Worm (Caenorhabditis elegans) whole organism, L4 larva: ENCODE results near the gene nhr-105.
A peak's percentile ranks its signal among the peaks of the same experiment; 100 is the strongest.

ENCODE experiments used
- D1046.2 ChIP-seq: fragments of 200-800 bp; sonication (Bioruptor generic); IDR thresholded peaks from 2 replicates; pipeline ENCODE4 v1.3.6; 2022; ENCODE audit warnings: missing genetic modification characterization, missing compliant biosample characterization
- F10B5.3 ChIP-seq: sonication (generic microtip); optimal IDR thresholded peaks from 2 replicates; lab custom pipeline; 2016; ENCODE audit warnings: mild to moderate bottlenecking, missing genetic modification characterization, missing compliant biosample characterization
- F26F4.8 ChIP-seq: fragments of 200-800 bp; sonication (Bioruptor generic); conservative IDR thresholded peaks from 2 replicates; pipeline ENCODE4 v1.3.6; 2022; ENCODE audit warnings: missing genetic modification characterization, missing compliant biosample characterization
- F37D6.2 ChIP-seq: sonication (generic microtip); optimal IDR thresholded peaks from 2 replicates; lab custom pipeline; 2016; ENCODE audit warnings: mild to moderate bottlenecking, missing genetic modification characterization, missing compliant biosample characterization
- F49E8.2 ChIP-seq: sonication (generic microtip); optimal IDR thresholded peaks from 2 replicates; lab custom pipeline; 2016; ENCODE audit warnings: missing compliant biosample characterization, mild to moderate bottlenecking, missing genetic modification characterization, borderline replicate concordance
- T20F7.1 ChIP-seq: fragments of 200-800 bp; sonication (Bioruptor generic); optimal IDR thresholded peaks from 2 replicates; lab custom pipeline; 2018; ENCODE audit warnings: mild to moderate bottlenecking, missing genetic modification characterization, missing compliant biosample characterization
- T26A8.4 ChIP-seq: fragments of 200-800 bp; sonication (Bioruptor generic); IDR thresholded peaks from 2 replicates; pipeline ENCODE4 v1.3.6; 2022; ENCODE audit warnings: missing genetic modification characterization, missing compliant biosample characterization
- Y48G9A.11 ChIP-seq: fragments of 200-800 bp; sonication (Bioruptor generic); IDR thresholded peaks from 2 replicates; pipeline ENCODE4 v1.3.6; 2022; ENCODE audit warnings: missing genetic modification reagents, missing genetic modification characterization, missing compliant biosample characterization
- Y5F2A.4 ChIP-seq: fragments of 200-800 bp; sonication (Bioruptor generic); optimal IDR thresholded peaks from 2 replicates; lab custom pipeline; 2018; ENCODE audit warnings: mild to moderate bottlenecking, missing genetic modification characterization, missing compliant biosample characterization
- ZK337.2 ChIP-seq: fragments of 200-800 bp; sonication (Bioruptor generic); IDR thresholded peaks from 2 replicates; pipeline ENCODE4 v1.3.6; 2022; ENCODE audit warnings: missing genetic modification reagents, missing genetic modification characterization, missing compliant biosample characterization
- aly-2 ChIP-seq: sonication (generic microtip); optimal IDR thresholded peaks from 2 replicates; lab custom pipeline; 2018; ENCODE audit warnings: missing biosample characterization, missing genetic modification characterization
- ceh-28 ChIP-seq: fragments of 150-350 bp; optimal IDR thresholded peaks from 2 replicates; lab custom pipeline; 2014; ENCODE audit warnings: missing biosample characterization, missing genetic modification reagents, missing genetic modification characterization
- ceh-32 ChIP-seq: sonication (generic microtip); optimal IDR thresholded peaks from 2 replicates; lab custom pipeline; 2016; ENCODE audit warnings: mild to moderate bottlenecking, missing genetic modification characterization, missing compliant biosample characterization; ENCODE audit not compliant: poor library complexity
- ceh-44 ChIP-seq: fragments of 200-800 bp; sonication (Bioruptor generic); IDR thresholded peaks from 2 replicates; pipeline ENCODE4 v1.3.6; 2022; ENCODE audit warnings: missing genetic modification reagents, missing genetic modification characterization, missing compliant biosample characterization
- ceh-62 ChIP-seq: sonication (generic microtip); optimal IDR thresholded peaks from 2 replicates; lab custom pipeline; 2017; ENCODE audit warnings: missing biosample characterization, missing genetic modification characterization
- ceh-82 ChIP-seq: sonication (generic microtip); optimal IDR thresholded peaks from 2 replicates; lab custom pipeline; 2017; ENCODE audit warnings: missing biosample characterization, missing genetic modification characterization
- ces-1 ChIP-seq: fragments of 150-350 bp; sonication (generic microtip); optimal IDR thresholded peaks from 4 replicates; lab custom pipeline; 2014; ENCODE audit warnings: missing biosample characterization, missing genetic modification reagents, missing genetic modification characterization
- daf-19 ChIP-seq: fragments of 200-800 bp; sonication (Bioruptor generic); conservative IDR thresholded peaks from 2 replicates; pipeline ENCODE4 v1.3.6; 2022; ENCODE audit warnings: missing genetic modification characterization, missing compliant biosample characterization
- dmd-6 ChIP-seq: fragments of 200-800 bp; sonication (Bioruptor generic); IDR thresholded peaks from 2 replicates; pipeline ENCODE4 v1.3.6; 2022; ENCODE audit warnings: missing genetic modification reagents, missing genetic modification characterization, missing compliant biosample characterization
- dmd-9 ChIP-seq: fragments of 200-800 bp; sonication (Bioruptor generic); IDR thresholded peaks from 2 replicates; pipeline ENCODE4 v1.3.6; 2022; ENCODE audit warnings: missing genetic modification reagents, missing genetic modification characterization, missing compliant biosample characterization
- dpl-1 ChIP-seq: fragments of 150-350 bp; optimal IDR thresholded peaks from 2 replicates; lab custom pipeline; 2014; ENCODE audit warnings: missing biosample characterization, missing genetic modification reagents, missing genetic modification characterization
- dve-1 ChIP-seq: sonication (generic microtip); optimal IDR thresholded peaks from 2 replicates; lab custom pipeline; 2017; ENCODE audit warnings: antibody characterized with exemption, mild to moderate bottlenecking, missing genetic modification characterization, missing compliant biosample characterization; ENCODE audit not compliant: insufficient read depth
- fkh-10 ChIP-seq: fragments of 150-350 bp; optimal IDR thresholded peaks from 2 replicates; lab custom pipeline; 2014; ENCODE audit warnings: missing biosample characterization, missing genetic modification reagents, missing genetic modification characterization
- hlh-11 ChIP-seq: fragments of 200-800 bp; sonication (Bioruptor generic); optimal IDR thresholded peaks from 2 replicates; lab custom pipeline; 2018; ENCODE audit warnings: mild to moderate bottlenecking, missing genetic modification characterization, missing compliant biosample characterization
- hmg-1.1 ChIP-seq: fragments of 200-800 bp; sonication (Bioruptor generic); IDR thresholded peaks from 2 replicates; pipeline ENCODE4 v1.3.6; 2022; ENCODE audit warnings: missing genetic modification reagents, missing genetic modification characterization, missing compliant biosample characterization
- lim-7 ChIP-seq: fragments of 200-800 bp; sonication (Bioruptor generic); IDR thresholded peaks from 2 replicates; pipeline ENCODE4 v1.3.6; 2022; ENCODE audit warnings: missing genetic modification characterization, missing compliant biosample characterization
- lin-13 ChIP-seq: fragments of 150-350 bp; optimal IDR thresholded peaks from 2 replicates; lab custom pipeline; 2014; ENCODE audit warnings: missing biosample characterization, missing genetic modification reagents, missing genetic modification characterization
- lin-15B ChIP-seq: fragments of 150-350 bp; sonication (generic microtip); optimal IDR thresholded peaks from 3 replicates; lab custom pipeline; 2014; ENCODE audit warnings: missing biosample characterization, missing genetic modification characterization
- lir-3 ChIP-seq: sonication (generic microtip); optimal IDR thresholded peaks from 2 replicates; lab custom pipeline; 2016; ENCODE audit warnings: mild to moderate bottlenecking, missing genetic modification characterization, missing compliant biosample characterization
- lsy-2 ChIP-seq, 2 experiments: fragments of 150-350 bp in 1 of 2; sonication (generic microtip) in 1 of 2; optimal IDR thresholded peaks; 2 replicates each; lab custom pipeline; 2014 to 2017; ENCODE audit warnings: missing biosample characterization in 2 of 2, missing genetic modification characterization in 2 of 2
- madf-5 ChIP-seq, 2 experiments: fragments of 200-800 bp; sonication (Bioruptor generic); IDR thresholded peaks; 2 replicates each; pipeline ENCODE4 v1.3.6; 2022; ENCODE audit warnings: missing compliant biosample characterization in 2 of 2, missing genetic modification characterization in 2 of 2
- mdl-1 ChIP-seq, 2 experiments: fragments of 150-350 bp in 1 of 2; sonication (generic microtip) in 1 of 2; optimal IDR thresholded peaks; 2 replicates each; lab custom pipeline; 2014 to 2017; ENCODE audit warnings: missing biosample characterization in 2 of 2, missing genetic modification characterization in 2 of 2
- mes-2 ChIP-seq: sonication (generic microtip); optimal IDR thresholded peaks from 2 replicates; lab custom pipeline; 2016; ENCODE audit warnings: missing genotype, mild to moderate bottlenecking, missing genetic modification characterization, missing compliant biosample characterization; ENCODE audit not compliant: poor library complexity, severe bottlenecking
- nhr-102 ChIP-seq: sonication (generic microtip); optimal IDR thresholded peaks from 2 replicates; lab custom pipeline; 2016; ENCODE audit warnings: mild to moderate bottlenecking, missing genetic modification characterization, moderate library complexity, missing compliant biosample characterization
- nhr-6 ChIP-seq: fragments of 150-350 bp; optimal IDR thresholded peaks from 2 replicates; lab custom pipeline; 2014; ENCODE audit warnings: missing biosample characterization, missing genetic modification characterization
- nhr-76 ChIP-seq: fragments of 150-350 bp; optimal IDR thresholded peaks from 2 replicates; lab custom pipeline; 2014; ENCODE audit warnings: missing biosample characterization, missing genetic modification characterization
- nhr-77 ChIP-seq: fragments of 150-350 bp; optimal IDR thresholded peaks from 2 replicates; lab custom pipeline; 2014; ENCODE audit warnings: missing biosample characterization, missing genetic modification characterization
- pha-4 ChIP-seq, 2 experiments: fragments of 150-350 bp in 1 of 2; fragments of 200-800 bp in 1 of 2; sonication (Bioruptor generic) in 1 of 2; IDR thresholded peaks in 1 of 2; optimal IDR thresholded peaks in 1 of 2; 2 replicates each; pipeline versions ENCODE4 v1.3.6 to Lab custom; 2014 to 2022; ENCODE audit warnings: missing genetic modification characterization in 2 of 2, missing genetic modification reagents in 2 of 2, missing biosample characterization in 1 of 2, missing compliant biosample characterization in 1 of 2
- php-3 ChIP-seq: fragments of 200-800 bp; sonication (Bioruptor generic); IDR thresholded peaks from 2 replicates; pipeline ENCODE4 v1.3.6; 2022; ENCODE audit warnings: missing genetic modification reagents, missing genetic modification characterization, missing compliant biosample characterization
- set-16 ChIP-seq: fragments of 200-800 bp; sonication (Bioruptor generic); IDR thresholded peaks from 2 replicates; pipeline ENCODE4 v1.3.6; 2022; ENCODE audit warnings: missing genetic modification reagents, missing genetic modification characterization, missing compliant biosample characterization
- snpc-1.2 ChIP-seq: fragments of 200-800 bp; sonication (Bioruptor generic); IDR thresholded peaks from 2 replicates; pipeline ENCODE4 v1.3.6; 2022; ENCODE audit warnings: missing genetic modification reagents, missing genetic modification characterization, missing compliant biosample characterization
- spr-1 ChIP-seq: sonication (generic microtip); optimal IDR thresholded peaks from 2 replicates; lab custom pipeline; 2016; ENCODE audit warnings: mild to moderate bottlenecking, missing genetic modification characterization, missing compliant biosample characterization
- spr-3 ChIP-seq: fragments of 200-800 bp; sonication (Bioruptor generic); optimal IDR thresholded peaks from 2 replicates; lab custom pipeline; 2018; ENCODE audit warnings: mild to moderate bottlenecking, missing genetic modification characterization, missing compliant biosample characterization
- unc-130 ChIP-seq: sonication (generic microtip); optimal IDR thresholded peaks from 2 replicates; lab custom pipeline; 2016; ENCODE audit warnings: missing genetic modification reagents, missing genetic modification characterization, missing compliant biosample characterization
- vab-7 ChIP-seq: fragments of 200-800 bp; sonication (Bioruptor generic); IDR thresholded peaks from 2 replicates; pipeline ENCODE4 v1.3.6; 2022; ENCODE audit warnings: missing genetic modification reagents, missing genetic modification characterization, missing compliant biosample characterization
- zag-1 ChIP-seq: fragments of 150-350 bp; optimal IDR thresholded peaks from 2 replicates; lab custom pipeline; 2014; ENCODE audit warnings: missing biosample characterization, missing genetic modification characterization
- zip-11 ChIP-seq: fragments of 200-800 bp; sonication (Bioruptor generic); IDR thresholded peaks from 2 replicates; pipeline ENCODE4 v1.3.6; 2022; ENCODE audit warnings: missing genetic modification characterization, missing compliant biosample characterization
- ztf-11 ChIP-seq: fragments of 150-350 bp; optimal IDR thresholded peaks from 2 replicates; lab custom pipeline; 2014; ENCODE audit warnings: missing biosample characterization, missing genetic modification characterization

The nhr-105 gene

DNA sequence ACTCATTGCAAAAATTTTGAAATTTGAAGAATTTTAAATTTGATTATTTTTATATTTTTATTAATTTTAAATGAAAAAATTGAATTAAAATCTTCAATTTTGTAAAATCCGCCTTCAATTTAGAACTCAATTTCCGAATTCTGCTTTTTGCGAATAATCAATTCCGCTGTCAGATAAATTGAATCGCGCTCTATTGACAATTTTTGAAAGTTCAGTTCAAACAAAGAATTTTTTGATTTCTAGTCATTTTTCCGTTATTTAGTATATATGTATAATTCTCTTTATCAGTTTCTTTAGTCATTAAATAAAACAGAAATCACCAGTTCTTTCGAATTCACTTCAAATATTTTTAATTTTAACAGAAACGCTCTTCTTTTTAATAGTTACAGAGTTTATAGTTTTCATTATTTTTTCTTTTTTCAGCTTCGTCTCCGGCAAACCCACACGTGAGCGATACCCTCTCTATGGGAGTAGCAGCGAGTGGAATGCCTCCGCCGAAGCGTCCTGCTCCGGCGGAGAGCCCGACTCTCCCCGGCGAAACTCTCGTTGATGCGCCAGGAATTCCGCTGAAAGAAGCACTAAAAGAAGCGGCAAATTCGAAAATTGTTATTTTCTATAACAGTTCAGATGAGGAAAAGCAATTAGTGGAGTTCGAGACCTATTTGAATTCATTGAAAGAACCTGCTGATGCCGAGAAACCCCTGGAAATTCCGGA lies 37.1 kb upstream of the nhr-105 start (continued):
- TF ChIP-seq zip-11 (GFP tag; lab: Robert Waterston, UW) (no peak), ceh-32 (tag; lab: Kevin White, UChicago) (no peak), zag-1 (tag; lab: Kevin White, UChicago) (no peak), hmg-1.1 (GFP tag; lab: Robert Waterston, UW) (no peak)

DNA sequence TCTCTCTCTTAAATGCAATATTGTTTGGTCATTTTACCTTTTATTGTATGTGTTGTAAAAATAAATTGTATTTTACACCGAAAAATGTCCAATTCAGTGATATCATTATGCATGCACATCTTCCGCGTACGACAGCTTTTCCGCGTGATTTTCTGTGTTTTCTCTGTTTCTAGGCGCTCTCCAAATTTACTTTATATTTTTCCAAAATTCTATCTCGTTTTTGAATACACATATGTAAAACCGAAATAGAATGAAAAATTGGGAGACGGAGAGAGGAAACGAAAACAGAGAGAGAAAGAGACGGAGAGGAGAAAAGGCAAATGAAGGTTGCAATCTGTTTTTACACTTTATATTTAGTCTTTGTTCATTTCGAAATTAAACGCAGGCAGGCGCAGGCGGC lies 33.5 kb upstream of the nhr-105 start:
- TF ChIP-seq T26A8.4 (GFP tag; lab: Robert Waterston, UW) (no peak), mdl-1 (tag; optimal IDR thresholded peaks at IDR 0.05; lab: Kevin White, UChicago) (peak in 1 of 2 experiments; percentile 60), pha-4 (GFP tag; IDR thresholded peaks at IDR 0.05; lab: Robert Waterston, UW) (no peak), pha-4 (tag; optimal IDR thresholded peaks at IDR 0.05; lab: Kevin White, UChicago) (no peak), set-16 (GFP tag; lab: Robert Waterston, UW) (no peak), Y48G9A.11 (GFP tag; lab: Robert Waterston, UW) (no peak), dmd-6 (GFP tag; lab: Robert Waterston, UW) (peak; percentile 21; the same call in 1 of the 2 replicates), lim-7 (GFP tag; lab: Robert Waterston, UW) (no peak), spr-3 (GFP tag; lab: Kevin White, UChicago) (no peak), ceh-62 (no peak), madf-5 (GFP tag; IDR thresholded peaks at IDR 0.05; lab: Robert Waterston, UW) (no peak), F49E8.2 (tag; lab: Kevin White, UChicago) (no peak), php-3 (GFP tag; lab: Robert Waterston, UW) (no peak), hmg-1.1 (GFP tag; lab: Robert Waterston, UW) (no peak), nhr-6 (tag; lab: Kevin White, UChicago) (no peak), unc-130 (no peak), dpl-1 (GFP tag; lab: Kevin White, UChicago) (peak; percentile 9), nhr-77 (tag; lab: Kevin White, UChicago) (peak; percentile 4), vab-7 (GFP tag; lab: Robert Waterston, UW) (no peak), ZK337.2 (no peak), nhr-102 (tag; lab: Kevin White, UChicago) (no peak), mes-2 (no peak), ztf-11 (tag; lab: Kevin White, UChicago) (no peak), daf-19 (GFP tag; lab: Robert Waterston, UW) (no peak), ceh-28 (tag; lab: Kevin White, UChicago) (no peak), ceh-82 (no peak), F26F4.8 (GFP tag; lab: Robert Waterston, UW) (no peak), lsy-2 (tag; optimal IDR thresholded peaks at IDR 0.05; lab: Kevin White, UChicago) (peak in 1 of 2 experiments; percentile 70), D1046.2 (GFP tag; lab: Robert Waterston, UW) (no peak), spr-1 (tag; lab: Kevin White, UChicago) (no peak), aly-2 (tag; lab: Kevin White, UChicago) (no peak), lin-15B (tag; lab: Kevin White, UChicago) (no peak), snpc-1.2 (GFP tag; lab: Robert Waterston, UW) (no peak), dmd-9 (GFP tag; lab: Robert Waterston, UW) (no peak), ceh-44 (GFP tag; lab: Robert Waterston, UW) (no peak), Y5F2A.4 (no peak), dve-1 (tag; lab: Kevin White, UChicago) (peak; percentile 78), T20F7.1 (GFP tag; lab: Kevin White, UChicago) (no peak), nhr-76 (tag; lab: Kevin White, UChicago) (no peak), lin-13 (GFP tag; lab: Kevin White, UChicago) (no peak), lir-3 (tag; lab: Kevin White, UChicago) (no peak), hlh-11 (tag; lab: Kevin White, UChicago) (peak; percentile 49), F37D6.2 (no peak), F10B5.3 (no peak), ces-1 (GFP tag; lab: Kevin White, UChicago) (no peak), fkh-10 (peak; percentile 31)
